Worm (Caenorhabditis elegans) whole organism, L4/young adult: ENCODE measurements around the gene Y17D7B.10.

Source experiments
- dao-5 ChIP-seq: sonication (generic microtip); optimal IDR thresholded peaks from 2 replicates; lab custom pipeline; 2016; ENCODE audit warnings: missing genotype, missing genetic modification characterization, moderate library complexity, missing compliant biosample characterization
- him-1 ChIP-seq: sonication (generic microtip); optimal IDR thresholded peaks from 2 replicates; lab custom pipeline; 2016; ENCODE audit warnings: missing genotype, missing genetic modification reagents, missing genetic modification characterization, missing compliant biosample characterization

DNA sequence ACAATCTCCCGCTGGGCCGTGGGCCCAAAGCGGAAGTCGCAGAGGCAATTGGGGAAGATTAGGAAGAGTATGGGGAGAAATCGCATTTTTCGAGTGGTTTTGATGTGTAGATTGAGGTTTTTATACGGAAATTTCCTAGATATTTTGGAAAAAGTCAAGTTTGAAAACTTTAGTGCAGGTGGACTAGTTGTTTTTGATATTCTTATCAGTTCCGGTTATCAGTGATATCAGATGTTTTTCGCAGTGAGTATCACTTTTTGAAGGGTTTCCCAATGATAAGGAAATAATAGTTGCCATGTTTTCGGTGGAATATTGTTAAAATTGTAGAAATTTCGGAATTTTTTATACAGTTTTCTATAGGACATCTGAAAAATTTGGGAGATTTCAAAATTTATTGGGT is 49.1 kb upstream of the Y17D7B.10 start, which contains the start of gene scl-20:
- TF ChIP-seq dao-5 (tag; lab: Kevin White, UChicago) (no peak), him-1 (tag; lab: Kevin White, UChicago) (no peak)
